Fruit fly (Drosophila melanogaster) whole organism, embryonic: ENCODE results near the gene CG12010.
A peak's percentile ranks its signal among the peaks of the same experiment; 100 is the strongest.

Experiments
- Awh ChIP-seq: fragments of 200-800 bp; sonication (Bioruptor generic); IDR thresholded peaks from 2 replicates; pipeline ENCODE4, ENCODE4 v1.3.6; 2022; ENCODE audit warnings: missing biosample characterization, missing genetic modification characterization
- B-H1 ChIP-seq: fragments of 200-800 bp; sonication (Bioruptor generic); IDR thresholded peaks from 3 replicates; pipeline ENCODE4 v1.3.6; 2022; ENCODE audit warnings: missing biosample characterization, missing genetic modification characterization
- BtbVII ChIP-seq: fragments of 200-800 bp; sonication (Bioruptor generic); optimal IDR thresholded peaks from 3 replicates; lab custom pipeline; 2017; ENCODE audit warnings: missing biosample characterization, mild to moderate bottlenecking, missing genetic modification characterization
- CG10274 ChIP-seq: fragments of 200-800 bp; sonication (Bioruptor generic); optimal IDR thresholded peaks from 3 replicates; lab custom pipeline; 2017; ENCODE audit warnings: missing biosample characterization, mild to moderate bottlenecking, missing genetic modification characterization
- CG11093 ChIP-seq: fragments of 200-800 bp; sonication (Bioruptor generic); IDR thresholded peaks from 3 replicates; pipeline ENCODE4 v1.3.6; 2022; ENCODE audit warnings: missing biosample characterization, missing genetic modification characterization
- CG11696 ChIP-seq: fragments of 200-800 bp; sonication (Bioruptor generic); IDR thresholded peaks from 2 replicates; pipeline ENCODE4 v1.3.6; 2022; ENCODE audit warnings: missing biosample characterization, missing genetic modification characterization
- CG13123 ChIP-seq: fragments of 200-800 bp; sonication (Bioruptor generic); optimal IDR thresholded peaks from 2 replicates; lab custom pipeline; 2016; ENCODE audit warnings: missing biosample characterization, missing genetic modification characterization
- CG14014 ChIP-seq: fragments of 200-800 bp; sonication (Bioruptor generic); IDR thresholded peaks from 2 replicates; pipeline ENCODE4 v1.3.6; 2022; ENCODE audit warnings: missing biosample characterization, missing genetic modification characterization
- CG15269 ChIP-seq: fragments of 200-800 bp; sonication (Bioruptor generic); optimal IDR thresholded peaks from 2 replicates; lab custom pipeline; 2018; ENCODE audit warnings: missing biosample characterization, mild to moderate bottlenecking, missing genetic modification characterization, moderate library complexity
- CG15514 ChIP-seq: fragments of 200-800 bp; sonication (Bioruptor generic); optimal IDR thresholded peaks from 3 replicates; lab custom pipeline; 2017; ENCODE audit warnings: missing biosample characterization, missing genetic modification characterization, mild to moderate bottlenecking, moderate library complexity, missing genetic modification reagents
- CG17186 ChIP-seq: fragments of 200-800 bp; sonication (Bioruptor generic); optimal IDR thresholded peaks from 3 replicates; lab custom pipeline; 2017; ENCODE audit warnings: missing biosample characterization, missing genetic modification reagents, missing genetic modification characterization
- CG18599 ChIP-seq: fragments of 200-800 bp; sonication (Bioruptor generic); optimal IDR thresholded peaks from 3 replicates; lab custom pipeline; 2017; ENCODE audit warnings: missing biosample characterization, missing genetic modification characterization, mild to moderate bottlenecking, moderate library complexity, missing genetic modification reagents
- CG2678 ChIP-seq: fragments of 200-800 bp; sonication (Bioruptor generic); optimal IDR thresholded peaks from 3 replicates; lab custom pipeline; 2019; ENCODE audit warnings: missing biosample characterization, mild to moderate bottlenecking, missing genetic modification characterization, moderate library complexity
- CG4424 ChIP-seq: fragments of 200-800 bp; sonication (Bioruptor generic); optimal IDR thresholded peaks from 3 replicates; lab custom pipeline; 2016; ENCODE audit warnings: missing biosample characterization, missing genetic modification characterization
- CG4730 ChIP-seq: fragments of 200-800 bp; sonication (Bioruptor generic); IDR thresholded peaks from 2 replicates; pipeline ENCODE4 v1.3.6; 2022; ENCODE audit warnings: missing biosample characterization, missing genetic modification characterization
- CG5245 ChIP-seq: fragments of 200-800 bp; sonication (Bioruptor generic); optimal IDR thresholded peaks from 3 replicates; lab custom pipeline; 2016; ENCODE audit warnings: missing biosample characterization, missing genetic modification characterization
- CG6689 ChIP-seq: fragments of 200-800 bp; sonication (Bioruptor generic); IDR thresholded peaks from 2 replicates; pipeline ENCODE4 v1.3.6; 2022; ENCODE audit warnings: missing biosample characterization, missing genetic modification characterization
- CG7556 ChIP-seq: fragments of 200-800 bp; sonication (Bioruptor generic); optimal IDR thresholded peaks from 2 replicates; lab custom pipeline; 2017; ENCODE audit warnings: missing biosample characterization, mild to moderate bottlenecking, missing genetic modification characterization
- CG7745 ChIP-seq: fragments of 200-800 bp; sonication (Bioruptor generic); optimal IDR thresholded peaks from 2 replicates; lab custom pipeline; 2018; ENCODE audit warnings: missing biosample characterization, mild to moderate bottlenecking, missing genetic modification characterization, moderate library complexity
- CG8290 ChIP-seq, 3 experiments: fragments of 200-800 bp; sonication (Bioruptor generic); optimal IDR thresholded peaks; 2 replicates each; lab custom pipeline; 2016 to 2019; ENCODE audit warnings: missing biosample characterization in 3 of 3, missing genetic modification characterization in 3 of 3, mild to moderate bottlenecking in 2 of 3, moderate library complexity in 1 of 3
- CG8944 ChIP-seq: fragments of 200-800 bp; sonication (Bioruptor generic); optimal IDR thresholded peaks from 3 replicates; lab custom pipeline; 2016; ENCODE audit warnings: missing biosample characterization, missing genetic modification characterization
- Doc3 ChIP-seq: fragments of 200-800 bp; sonication (Bioruptor generic); IDR thresholded peaks from 3 replicates; pipeline ENCODE4 v1.3.6; 2022; ENCODE audit warnings: missing biosample characterization, missing genetic modification characterization; ENCODE audit not compliant: partially characterized antibody
- H15 ChIP-seq: fragments of 200-800 bp; sonication (Bioruptor generic); IDR thresholded peaks from 3 replicates; pipeline ENCODE4 v1.3.6; 2022; ENCODE audit warnings: missing biosample characterization, missing genetic modification characterization
- HHEX ChIP-seq: fragments of 200-800 bp; sonication (Bioruptor generic); optimal IDR thresholded peaks from 3 replicates; lab custom pipeline; 2017; ENCODE audit warnings: missing biosample characterization, mild to moderate bottlenecking, missing genetic modification characterization, missing genetic modification reagents
- HLH3B ChIP-seq: fragments of 200-800 bp; sonication (Bioruptor generic); IDR thresholded peaks from 2 replicates; pipeline ENCODE4 v1.3.6; 2022; ENCODE audit warnings: missing biosample characterization, missing genetic modification characterization
- HmgD ChIP-seq: fragments of 200-800 bp; sonication (Bioruptor generic); optimal IDR thresholded peaks from 3 replicates; lab custom pipeline; 2016; ENCODE audit warnings: missing biosample characterization, missing genetic modification characterization
- Hr78 ChIP-seq, 2 experiments: fragments of 200-800 bp in 1 of 2; fragments of >200 bp in 1 of 2; sonication (Bioruptor generic) in 1 of 2; optimal IDR thresholded peaks; 2 replicates each; lab custom pipeline; 2017 to 2019; ENCODE audit warnings: missing biosample characterization in 2 of 2, missing genetic modification characterization in 2 of 2, mild to moderate bottlenecking in 1 of 2, moderate library complexity in 1 of 2
- MESR4 ChIP-seq: fragments of 200-800 bp; sonication (Bioruptor generic); optimal IDR thresholded peaks from 2 replicates; lab custom pipeline; 2018; ENCODE audit warnings: missing biosample characterization, mild to moderate bottlenecking, missing genetic modification characterization, moderate library complexity
- Sin3A ChIP-seq: fragments of >200 bp; optimal IDR thresholded peaks from 2 replicates; lab custom pipeline; 2018
- Taf1 ChIP-seq: fragments of 200-800 bp; sonication (Bioruptor generic); IDR thresholded peaks from 2 replicates; pipeline ENCODE4 v1.3.6; 2022; ENCODE audit warnings: missing biosample characterization, missing genetic modification characterization
- Vsx1 ChIP-seq: fragments of 200-800 bp; sonication (Bioruptor generic); optimal IDR thresholded peaks from 2 replicates; lab custom pipeline; 2017; ENCODE audit warnings: missing biosample characterization, mild to moderate bottlenecking, missing genetic modification characterization, missing genetic modification reagents
- bowl ChIP-seq: fragments of 200-800 bp; sonication (Bioruptor generic); IDR thresholded peaks from 2 replicates; pipeline ENCODE4 v1.3.6; 2022; ENCODE audit warnings: missing biosample characterization, missing genetic modification characterization
- chinmo ChIP-seq: fragments of 200-800 bp; sonication (Bioruptor generic); IDR thresholded peaks from 4 replicates; pipeline ENCODE4 v1.3.6; 2022; ENCODE audit warnings: missing biosample characterization, missing genetic modification characterization; ENCODE audit not compliant: partially characterized antibody
- crp ChIP-seq, 2 experiments: fragments of 200-800 bp; sonication (Bioruptor generic); optimal IDR thresholded peaks; 2 replicates in 1 of 2; 3 replicates in 1 of 2; lab custom pipeline; 2017; ENCODE audit warnings: missing biosample characterization in 2 of 2, missing genetic modification characterization in 2 of 2, mild to moderate bottlenecking in 1 of 2, moderate library complexity in 1 of 2
- dimm ChIP-seq: fragments of 200-800 bp; sonication (Bioruptor generic); IDR thresholded peaks from 2 replicates; pipeline ENCODE4 v1.3.6; 2022; ENCODE audit warnings: missing biosample characterization, missing genetic modification characterization
- en ChIP-seq: fragments of 200-800 bp; sonication (Bioruptor generic); optimal IDR thresholded peaks from 2 replicates; lab custom pipeline; 2016; ENCODE audit warnings: missing biosample characterization, missing genetic modification characterization
- gcm2 ChIP-seq: fragments of 200-800 bp; sonication (Bioruptor generic); optimal IDR thresholded peaks from 2 replicates; lab custom pipeline; 2016; ENCODE audit warnings: missing biosample characterization, missing genetic modification characterization
- hbn ChIP-seq: fragments of 200-800 bp; sonication (Bioruptor generic); IDR thresholded peaks from 2 replicates; pipeline ENCODE4 v1.3.6; 2022; ENCODE audit warnings: missing biosample characterization, missing genetic modification characterization; ENCODE audit not compliant: partially characterized antibody
- insv ChIP-seq, 2 experiments: fragments of 200-800 bp; sonication (Bioruptor generic); optimal IDR thresholded peaks; 3 replicates each; lab custom pipeline; 2016 to 2018; ENCODE audit warnings: missing biosample characterization in 2 of 2, missing genetic modification characterization in 2 of 2
- jing ChIP-seq: fragments of 200-800 bp; sonication (Bioruptor generic); optimal IDR thresholded peaks from 2 replicates; lab custom pipeline; 2018; ENCODE audit warnings: missing biosample characterization, mild to moderate bottlenecking, missing genetic modification characterization
- kay ChIP-seq: fragments of 200-800 bp; sonication (Bioruptor generic); optimal IDR thresholded peaks from 2 replicates; lab custom pipeline; 2016; ENCODE audit warnings: missing biosample characterization, missing genetic modification characterization
- knrl ChIP-seq: fragments of 200-800 bp; sonication (Bioruptor generic); IDR thresholded peaks from 3 replicates; pipeline ENCODE4 v1.3.6; 2022; ENCODE audit warnings: missing biosample characterization, missing genetic modification characterization; ENCODE audit not compliant: partially characterized antibody
- lola ChIP-seq, 3 experiments: fragments of >200 bp in 2 of 3; fragments of 200-800 bp in 1 of 3; sonication (Bioruptor generic) in 1 of 3; optimal IDR thresholded peaks; 2 replicates each; lab custom pipeline; 2017 to 2019; ENCODE audit warnings: missing biosample characterization in 3 of 3, missing genetic modification characterization in 3 of 3, mild to moderate bottlenecking in 1 of 3, moderate library complexity in 1 of 3
- nom ChIP-seq: fragments of 200-800 bp; sonication (Bioruptor generic); optimal IDR thresholded peaks from 2 replicates; lab custom pipeline; 2017; ENCODE audit warnings: missing biosample characterization, missing genetic modification characterization, mild to moderate bottlenecking, moderate library complexity, missing genetic modification reagents
- pan ChIP-seq, 4 experiments: fragments of >200 bp in 3 of 4; fragments of 200-800 bp in 1 of 4; sonication (Bioruptor generic) in 1 of 4; optimal IDR thresholded peaks in 3 of 4; IDR thresholded peaks in 1 of 4; 2 replicates each; pipeline versions ENCODE4 v1.3.6 to Lab custom; 2017 to 2022; ENCODE audit warnings: missing biosample characterization in 2 of 4, missing genetic modification characterization in 2 of 4, mixed read lengths in 1 of 4
- pita ChIP-seq: fragments of 200-800 bp; sonication (Bioruptor generic); optimal IDR thresholded peaks from 2 replicates; lab custom pipeline; 2017; ENCODE audit warnings: missing biosample characterization, mild to moderate bottlenecking, missing genetic modification characterization
- prd ChIP-seq, 3 experiments: fragments of >200 bp in 2 of 3; fragments of 200-800 bp in 1 of 3; sonication (Bioruptor generic) in 1 of 3; optimal IDR thresholded peaks in 2 of 3; IDR thresholded peaks in 1 of 3; 2 replicates in 2 of 3; 3 replicates in 1 of 3; pipeline versions ENCODE4 v1.3.6 to Lab custom; 2017 to 2022; ENCODE audit warnings: missing biosample characterization in 1 of 3, missing genetic modification characterization in 1 of 3
- sqz ChIP-seq: fragments of 200-800 bp; sonication (Bioruptor generic); optimal IDR thresholded peaks from 3 replicates; lab custom pipeline; 2018; ENCODE audit warnings: missing biosample characterization, mild to moderate bottlenecking, missing genetic modification characterization
- wdn ChIP-seq: fragments of 200-800 bp; sonication (Bioruptor generic); IDR thresholded peaks from 2 replicates; pipeline ENCODE4 v1.3.6; 2022; ENCODE audit warnings: missing biosample characterization, missing genetic modification characterization

Gene CG12010

DNA sequence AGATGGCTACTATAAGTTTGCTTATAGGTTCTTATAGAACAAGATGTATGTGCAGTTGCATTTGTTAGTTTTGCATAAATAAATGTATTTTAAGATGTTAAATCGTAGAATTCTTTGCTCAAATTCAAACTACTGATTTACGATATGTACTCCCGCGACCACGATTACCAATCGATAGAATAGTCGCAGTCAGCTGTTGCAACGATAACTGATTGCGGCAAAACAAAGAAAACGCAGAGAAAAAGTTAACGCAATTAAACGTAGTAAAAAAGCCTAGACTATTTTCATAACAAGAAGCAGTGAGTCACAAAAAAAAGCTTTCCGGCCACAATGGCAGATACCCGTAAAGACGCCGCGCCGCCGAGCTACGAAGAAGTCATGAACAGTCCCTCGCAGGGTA is 2.5 kb downstream of the CG12010 start, which contains the start of gene CG12012 (continued):
- TF ChIP-seq hbn = peak; percentile 39; the same call in 1 of the 2 replicates
- TF ChIP-seq CG15514 (GFP tag; lab: Kevin White, UChicago) = no peak
- no peak for TF ChIP-seq Awh
- TF ChIP-seq bowl (GFP tag; lab: Robert Waterston, UW) = no peak
- TF ChIP-seq CG13123 (GFP tag; lab: Kevin White, UChicago) = no peak
- no peak for TF ChIP-seq insv (GFP tag; optimal IDR thresholded peaks at IDR 0.05; lab: Kevin White, UChicago)
- TF ChIP-seq Vsx1 (GFP tag; lab: Kevin White, UChicago) = no peak
- no peak for TF ChIP-seq en (GFP tag; lab: Kevin White, UChicago)
- peak; percentile 38; the same call in 1 of the 3 replicates for TF ChIP-seq Doc3 (GFP tag; lab: Robert Waterston, UW)
- no peak for TF ChIP-seq CG2678 (tag; lab: Kevin White, UChicago)
- no peak for TF ChIP-seq prd (optimal IDR thresholded peaks at IDR 0.05; lab: Kevin White, UChicago)
- TF ChIP-seq prd (GFP tag; IDR thresholded peaks at IDR 0.05; lab: Robert Waterston, UW) = no peak
- no peak for TF ChIP-seq pan (optimal IDR thresholded peaks at IDR 0.05; lab: Kevin White, UChicago)
- TF ChIP-seq pan (GFP tag; optimal IDR thresholded peaks at IDR 0.05 in 1 of 2, IDR thresholded peaks at IDR 0.05 in 1 of 2) = no peak
- TF ChIP-seq wdn (GFP tag; lab: Robert Waterston, UW) = no peak
- no peak for TF ChIP-seq CG6689
- no peak for TF ChIP-seq CG18599 (GFP tag; lab: Kevin White, UChicago)
- no peak for TF ChIP-seq lola (GFP tag; optimal IDR thresholded peaks at IDR 0.05; lab: Kevin White, UChicago)
- TF ChIP-seq HmgD = no peak
- no peak for TF ChIP-seq dimm
- no peak for TF ChIP-seq HLH3B
- no peak for TF ChIP-seq CG8290 (GFP tag; optimal IDR thresholded peaks at IDR 0.05; lab: Kevin White, UChicago)
- TF ChIP-seq CG8290 (tag; optimal IDR thresholded peaks at IDR 0.05; lab: Kevin White, UChicago) = no peak
- TF ChIP-seq CG4424 = no peak
- no peak for TF ChIP-seq CG11093 (GFP tag; lab: Robert Waterston, UW)
- no peak for TF ChIP-seq CG15269 (tag; lab: Kevin White, UChicago)
- no peak for TF ChIP-seq CG10274 (GFP tag; lab: Kevin White, UChicago)
- no peak for TF ChIP-seq pita (GFP tag; lab: Kevin White, UChicago)
- TF ChIP-seq gcm2 (GFP tag; lab: Kevin White, UChicago) = no peak
- TF ChIP-seq jing (GFP tag; lab: Kevin White, UChicago) = no peak
- TF ChIP-seq CG8944 = no peak
- no peak for TF ChIP-seq kay (GFP tag; lab: Kevin White, UChicago)
- TF ChIP-seq nom (GFP tag; lab: Kevin White, UChicago) = no peak
- TF ChIP-seq Taf1 (GFP tag; lab: Robert Waterston, UW) = no peak
- TF ChIP-seq BtbVII (GFP tag; lab: Kevin White, UChicago) = no peak
- TF ChIP-seq crp (GFP tag; optimal IDR thresholded peaks at IDR 0.05; lab: Kevin White, UChicago) = peak; percentile 10 to 83
- TF ChIP-seq knrl (GFP tag; lab: Robert Waterston, UW) = 0 out of 3 replicates have a peak, but pooled peaks have one; percentile 17
- no peak for TF ChIP-seq CG7745 (tag; lab: Kevin White, UChicago)
- TF ChIP-seq sqz (GFP tag; lab: Kevin White, UChicago) = no peak
- no peak for TF ChIP-seq HHEX (GFP tag; lab: Kevin White, UChicago)
- no peak for TF ChIP-seq CG7556 (GFP tag; lab: Kevin White, UChicago)
- no peak for TF ChIP-seq CG5245 (GFP tag; lab: Kevin White, UChicago)
- TF ChIP-seq CG11696 (GFP tag; lab: Robert Waterston, UW) = no peak
- 0 out of 4 replicates have a peak, but pooled peaks have one; percentile 20 for TF ChIP-seq chinmo (GFP tag; lab: Robert Waterston, UW)
- no peak for TF ChIP-seq H15 (GFP tag; lab: Robert Waterston, UW)
- no peak for TF ChIP-seq CG4730 (GFP tag; lab: Robert Waterston, UW)
- TF ChIP-seq CG14014 (GFP tag; lab: Robert Waterston, UW) = no peak
- TF ChIP-seq MESR4 (GFP tag; lab: Kevin White, UChicago) = peak; percentile 10
- TF ChIP-seq Hr78 (GFP tag; optimal IDR thresholded peaks at IDR 0.05; lab: Kevin White, UChicago) = no peak
- no peak for TF ChIP-seq Sin3A (lab: Kevin White, UChicago)
- TF ChIP-seq B-H1 (GFP tag; lab: Robert Waterston, UW) = no peak
- no peak for TF ChIP-seq CG17186 (GFP tag; lab: Kevin White, UChicago)
